Fruit fly (Drosophila melanogaster) S2 (cell line): ENCODE data around the gene Vps39.
A peak's percentile ranks its signal among the peaks of the same experiment; 100 is the strongest.

Experiments
- CG8478 ChIP-seq: fragments of >200 bp; optimal IDR thresholded peaks from 2 replicates; lab custom pipeline; 2018
- CTCF ChIP-seq, 2 experiments: fragments of >200 bp; optimal IDR thresholded peaks; 2 replicates each; lab custom pipeline; 2018

Vps39 gene

dm6 chr3R:18266665-18267064 lies 7.6 kb downstream of the Vps39 start:
- TF ChIP-seq CTCF (optimal IDR thresholded peaks at IDR 0.05; lab: Kevin White, UChicago) (no peak), CG8478 (lab: Kevin White, UChicago) (no peak)

- TF ChIP-seq CG8478 (lab: Kevin White, UChicago) (no peak), CTCF (optimal IDR thresholded peaks at IDR 0.05; lab: Kevin White, UChicago) (no peak)
Measured at dm6 chr3R:18265275-18265674, 9.0 kb downstream of the Vps39 start.

dm6 chr3R:18261602-18262001 lies 12.6 kb downstream of the Vps39 start:
- TF ChIP-seq CTCF (optimal IDR thresholded peaks at IDR 0.05; lab: Kevin White, UChicago): no peak
- TF ChIP-seq CG8478 (lab: Kevin White, UChicago): no peak

- no peak for TF ChIP-seq CG8478 (lab: Kevin White, UChicago)
- TF ChIP-seq CTCF (optimal IDR thresholded peaks at IDR 0.05; lab: Kevin White, UChicago): no peak
Measured at dm6 chr3R:18260016-18260415, 14.2 kb downstream of the Vps39 start.

DNA sequence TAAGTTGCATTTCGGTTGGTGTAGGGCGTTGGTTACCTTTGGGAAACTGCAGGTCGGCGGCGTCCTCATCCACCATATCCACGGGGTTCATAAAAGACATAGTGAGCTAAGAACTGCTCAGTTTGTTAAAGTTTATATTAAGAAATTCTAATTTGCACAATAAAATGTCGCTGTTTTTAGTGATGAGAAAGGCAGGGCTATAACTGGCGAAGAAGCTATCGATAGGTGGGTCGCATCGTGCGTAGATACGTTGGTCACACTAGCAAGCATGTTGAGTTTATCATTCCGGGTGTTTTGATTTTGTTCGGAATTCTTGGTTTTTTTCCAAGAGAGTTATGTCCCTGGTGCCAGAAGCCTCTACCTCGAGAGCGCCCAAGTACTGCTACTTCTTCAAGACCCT lies 19.0 kb downstream of the Vps39 start, which contains the start of the genes Ada2a, Polr2D, Tgs1 and moi:
Gene Ada2a, minus strand, starts transcription at position 207 of the 400 bp plus-strand sequence.
Gene Polr2D, minus strand, starts transcription at position 207 of the 400 bp plus-strand sequence.
Gene Tgs1, plus strand, starts transcription at position 250 of the 400 bp plus-strand sequence.
Gene moi, plus strand, starts transcription at position 250 of the 400 bp plus-strand sequence.
- no peak for TF ChIP-seq CG8478 (lab: Kevin White, UChicago)
- TF ChIP-seq CTCF (optimal IDR thresholded peaks at IDR 0.05; lab: Kevin White, UChicago): peak; percentile 1 to 28

DNA sequence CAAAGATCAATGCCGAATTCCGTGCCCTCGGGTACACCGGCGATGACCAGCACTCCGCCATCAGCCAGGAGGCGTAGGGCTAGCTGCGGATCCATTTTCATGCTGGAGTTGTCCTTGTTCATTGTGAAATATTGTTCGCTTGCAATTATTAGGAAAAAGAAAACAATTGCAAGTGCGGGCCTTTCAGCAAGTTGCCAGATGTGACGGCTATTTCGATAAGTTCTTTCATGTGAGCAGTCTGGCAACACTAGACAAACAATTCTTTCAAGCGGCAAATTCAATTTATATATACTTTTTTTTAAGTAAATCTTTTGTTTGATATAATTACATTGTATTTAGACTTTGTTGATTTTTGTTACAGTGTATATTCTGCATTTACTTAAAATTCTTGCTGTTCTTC lies 21.7 kb downstream of the Vps39 start, which contains the start of gene CG12320:
Gene CG12320, minus strand, starts transcription at position 157 of the 400 bp plus-strand sequence.
- peak in 1 of 2 experiments; percentile 8 for TF ChIP-seq CTCF (optimal IDR thresholded peaks at IDR 0.05; lab: Kevin White, UChicago)
- no peak for TF ChIP-seq CG8478 (lab: Kevin White, UChicago)

DNA sequence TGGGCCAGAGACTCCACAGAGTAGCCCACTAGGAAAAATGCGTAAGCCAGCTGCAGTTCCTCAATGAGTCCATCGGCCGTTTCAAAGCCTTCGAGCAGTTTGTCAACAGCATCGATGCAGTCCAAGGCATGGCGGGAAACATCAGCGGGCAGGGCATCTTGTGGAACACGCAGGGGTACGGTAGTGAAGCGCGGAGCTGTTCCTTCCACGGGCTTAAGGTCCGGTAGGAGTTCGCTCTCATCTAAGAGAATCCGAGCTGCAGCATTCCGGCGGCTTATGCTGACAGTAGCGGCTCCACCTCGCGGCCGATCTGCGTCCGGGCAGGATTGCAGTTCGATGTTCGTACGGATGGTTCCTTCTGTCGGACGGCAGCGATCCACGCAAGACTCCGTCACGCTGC lies 22.4 kb downstream of the Vps39 start:
- TF ChIP-seq CG8478 (lab: Kevin White, UChicago) (no peak), CTCF (optimal IDR thresholded peaks at IDR 0.05; lab: Kevin White, UChicago) (no peak)

DNA sequence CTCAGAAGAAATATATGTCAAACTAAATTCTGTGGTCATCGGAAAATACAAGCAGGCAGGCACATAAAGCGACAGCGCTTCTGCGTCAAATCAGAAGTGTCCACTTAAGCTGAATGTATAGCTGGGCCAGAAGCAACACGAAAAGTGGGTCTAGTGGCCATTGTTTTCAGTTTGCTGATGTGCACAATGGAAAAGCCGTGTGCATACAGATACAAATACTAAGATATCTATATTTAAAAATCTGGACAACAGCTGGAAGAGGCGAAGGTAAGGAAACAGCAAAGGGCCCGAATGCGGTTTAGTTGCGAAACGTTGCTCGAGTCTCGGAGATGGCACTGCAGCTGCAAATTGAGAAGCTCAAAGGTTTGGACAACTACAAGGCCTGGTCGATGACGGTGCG lies 23.4 kb downstream of the Vps39 start, which contains the start of gene CG18598:
Gene CG18598, plus strand, starts transcription at position 301 of the 400 bp plus-strand sequence.
- TF ChIP-seq CG8478 (lab: Kevin White, UChicago) (no peak), CTCF (optimal IDR thresholded peaks at IDR 0.05; lab: Kevin White, UChicago) (no peak)

- TF ChIP-seq CTCF (optimal IDR thresholded peaks at IDR 0.05; lab: Kevin White, UChicago) (no peak), CG8478 (lab: Kevin White, UChicago) (no peak)
Measured at dm6 chr3R:18249268-18249667, 25.0 kb downstream of the Vps39 start.

DNA sequence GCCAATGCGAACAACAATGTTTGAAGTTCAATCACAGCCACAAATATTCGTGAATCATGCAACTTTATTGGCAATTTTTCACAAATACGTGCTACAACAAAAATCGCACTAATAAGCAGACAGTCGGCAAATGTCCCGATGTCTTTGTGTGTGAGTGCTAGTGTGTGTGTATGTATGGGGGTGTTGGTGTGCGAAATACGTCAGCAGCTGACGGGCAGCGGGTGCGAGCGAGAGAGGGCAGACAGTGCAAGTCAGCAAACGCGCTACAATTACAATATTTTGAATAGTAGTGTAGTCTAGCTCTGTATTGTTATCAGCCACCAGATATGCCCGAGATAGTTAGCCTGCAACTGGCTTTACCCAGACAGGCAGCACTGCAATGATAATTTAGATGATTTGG lies 28.2 kb downstream of the Vps39 start:
- no peak for TF ChIP-seq CTCF (optimal IDR thresholded peaks at IDR 0.05; lab: Kevin White, UChicago)
- TF ChIP-seq CG8478 (lab: Kevin White, UChicago): no peak

DNA sequence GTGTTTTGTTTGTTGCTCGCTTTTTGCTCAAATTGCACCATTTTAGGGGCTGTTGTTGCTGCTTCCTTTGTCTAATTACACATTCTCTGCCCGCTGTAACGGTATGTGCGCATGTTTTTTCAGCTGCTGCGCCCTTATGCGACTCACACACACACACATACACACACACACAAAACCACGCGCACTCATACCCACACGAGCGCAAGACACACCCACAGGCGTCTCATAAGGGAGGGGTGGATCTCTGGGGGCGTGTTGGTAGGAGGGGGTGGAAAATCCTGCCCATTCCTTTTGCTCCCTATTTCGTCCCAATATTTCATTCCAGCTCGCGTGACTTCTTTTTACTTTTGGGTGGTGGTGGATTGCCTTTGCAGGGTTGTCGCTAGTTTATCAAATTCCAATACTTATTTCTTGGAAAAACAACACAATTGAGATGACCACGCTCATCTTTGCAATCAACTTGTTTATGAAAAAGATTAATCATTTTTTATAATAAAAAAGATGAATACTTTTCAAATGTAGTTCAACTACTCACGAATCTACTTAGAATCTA lies 29.1 kb downstream of the Vps39 start:
- TF ChIP-seq CG8478 (lab: Kevin White, UChicago) (no peak), CTCF (optimal IDR thresholded peaks at IDR 0.05; lab: Kevin White, UChicago) (no peak)

DNA sequence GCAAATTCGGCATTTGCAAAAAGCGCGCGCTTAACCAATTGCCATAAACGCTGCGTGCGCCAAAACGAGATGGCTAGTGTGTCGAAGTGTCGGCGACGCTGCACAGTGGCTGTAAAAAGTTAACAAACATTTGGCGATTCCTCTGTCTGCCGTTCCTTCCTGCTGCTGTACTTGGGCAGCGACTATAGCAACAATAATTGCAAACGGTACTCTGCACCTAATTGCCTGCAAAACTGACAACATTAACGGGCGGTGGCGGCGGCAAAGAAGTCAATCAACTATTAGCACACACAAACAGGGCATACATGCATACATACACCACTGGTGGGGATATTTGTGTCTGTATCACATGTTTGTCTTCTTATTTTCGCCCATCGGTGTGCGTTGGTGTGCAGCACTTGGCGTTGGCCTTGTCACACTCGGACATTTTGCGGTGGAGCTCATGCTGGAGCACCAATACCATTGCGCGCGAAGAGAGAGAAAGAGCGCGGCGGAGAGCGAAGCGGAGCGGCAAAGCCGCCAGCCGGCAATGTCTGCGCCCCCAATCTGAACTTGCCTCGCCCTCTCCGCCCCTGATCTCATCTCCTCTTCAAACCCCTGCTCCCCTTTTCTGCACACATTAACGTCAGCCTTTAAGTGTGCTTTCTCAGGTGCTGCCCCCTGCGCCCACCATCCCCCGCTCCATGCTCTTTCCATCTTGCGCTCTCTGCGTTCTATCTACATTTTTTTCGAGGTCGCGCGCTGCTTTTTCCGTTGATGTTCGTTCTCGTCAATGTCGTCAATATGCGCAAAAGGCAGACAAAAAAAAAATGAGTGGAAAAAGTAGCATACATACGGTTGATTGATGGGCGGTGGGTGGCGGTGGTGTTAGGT lies 29.8 kb downstream of the Vps39 start:
- no peak for TF ChIP-seq CTCF (optimal IDR thresholded peaks at IDR 0.05; lab: Kevin White, UChicago)
- peak; percentile 33 for TF ChIP-seq CG8478 (lab: Kevin White, UChicago)

DNA sequence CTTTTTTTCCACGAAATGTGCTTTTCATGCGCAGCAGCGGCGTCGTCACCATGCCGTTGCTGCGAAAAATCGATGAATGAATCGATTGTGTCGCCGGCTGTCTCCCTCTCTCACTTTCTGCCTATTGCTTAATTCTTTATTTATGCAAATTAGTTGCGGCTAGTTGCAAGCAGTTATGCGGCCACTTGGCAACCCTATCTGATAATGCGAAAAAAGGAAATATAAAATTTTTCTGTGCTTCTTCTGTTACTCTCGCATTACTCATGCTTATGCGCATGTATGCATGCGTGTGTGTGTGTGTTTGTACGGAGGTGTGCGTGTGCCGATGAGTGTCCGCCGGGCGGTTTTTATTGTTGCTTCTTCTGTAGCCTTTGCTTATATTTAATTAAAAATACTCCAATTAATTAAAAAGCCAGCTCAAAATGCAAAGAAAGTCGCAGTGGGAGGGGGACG lies 30.5 kb downstream of the Vps39 start:
- TF ChIP-seq CTCF (optimal IDR thresholded peaks at IDR 0.05; lab: Kevin White, UChicago) (no peak), CG8478 (lab: Kevin White, UChicago) (no peak)

DNA sequence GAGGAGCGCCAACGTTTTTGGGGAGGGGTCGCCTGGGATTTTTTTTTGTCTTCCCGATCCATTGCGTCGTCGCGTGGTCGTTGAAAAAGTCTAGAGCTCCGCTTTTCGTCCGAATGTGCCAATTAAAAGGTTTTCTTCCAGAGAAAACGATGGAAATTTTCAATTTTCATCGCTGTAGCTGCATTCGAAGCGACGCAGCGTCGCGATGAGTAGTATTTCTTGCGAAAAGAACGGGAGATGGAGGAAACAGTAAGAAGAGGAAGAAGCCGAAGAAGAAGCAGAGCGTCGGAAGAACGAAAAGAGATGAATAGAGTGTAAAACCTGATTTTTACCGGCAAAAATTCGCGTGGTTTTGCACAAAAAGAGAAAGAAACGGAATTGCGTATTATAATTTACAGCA lies 31.2 kb downstream of the Vps39 start:
- no peak for TF ChIP-seq CTCF (optimal IDR thresholded peaks at IDR 0.05; lab: Kevin White, UChicago)
- no peak for TF ChIP-seq CG8478 (lab: Kevin White, UChicago)
